Worm (Caenorhabditis elegans) whole organism, young adult: ENCODE data around the gene F58G11.4.

Source experiments
- F37B4.10 ChIP-seq: fragments of 200-800 bp; sonication (Bioruptor generic); IDR thresholded peaks from 2 replicates; pipeline ENCODE4 v1.3.6; 2022; ENCODE audit warnings: missing genetic modification characterization, missing compliant biosample characterization
- F49E8.2 ChIP-seq: sonication (generic microtip); optimal IDR thresholded peaks from 3 replicates; lab custom pipeline; 2017; ENCODE audit warnings: missing genetic modification characterization, mild to moderate bottlenecking, missing compliant biosample characterization, antibody characterized with exemption, moderate library complexity; ENCODE audit not compliant: insufficient read depth
- F52B5.7 ChIP-seq: sonication (generic microtip); optimal IDR thresholded peaks from 2 replicates; lab custom pipeline; 2016; ENCODE audit warnings: mild to moderate bottlenecking, missing genetic modification characterization, missing compliant biosample characterization
- aptf-2 ChIP-seq: fragments of 200-800 bp; sonication (Bioruptor generic); conservative IDR thresholded peaks from 2 replicates; pipeline ENCODE4 v1.3.6; 2022; ENCODE audit warnings: missing genetic modification reagents, missing genetic modification characterization, missing compliant biosample characterization
- aptf-3 ChIP-seq: fragments of 200-800 bp; sonication (Bioruptor generic); IDR thresholded peaks from 2 replicates; pipeline ENCODE4 v1.3.6; 2022; ENCODE audit warnings: missing genetic modification characterization, missing compliant biosample characterization
- ceh-27 ChIP-seq: fragments of 200-800 bp; sonication (Bioruptor generic); optimal IDR thresholded peaks from 2 replicates; lab custom pipeline; 2018; ENCODE audit warnings: mild to moderate bottlenecking, missing genetic modification characterization, moderate library complexity, missing compliant biosample characterization
- ceh-79 ChIP-seq: sonication (generic microtip); optimal IDR thresholded peaks from 2 replicates; lab custom pipeline; 2017; ENCODE audit warnings: mild to moderate bottlenecking, missing genetic modification characterization, missing compliant biosample characterization
- dox-1 ChIP-seq: fragments of 200-800 bp; sonication (Bioruptor generic); IDR thresholded peaks from 2 replicates; pipeline ENCODE4 v1.3.6; 2022; ENCODE audit warnings: missing genetic modification reagents, missing genetic modification characterization, missing compliant biosample characterization
- ekl-4 ChIP-seq: fragments of 200-800 bp; sonication (Bioruptor generic); IDR thresholded peaks from 2 replicates; pipeline ENCODE4 v1.3.6; 2022; ENCODE audit warnings: missing genetic modification reagents, missing genetic modification characterization, missing compliant biosample characterization
- lin-26 ChIP-seq: fragments of 200-800 bp; sonication (Bioruptor generic); IDR thresholded peaks from 2 replicates; pipeline ENCODE4 v1.3.6; 2022; ENCODE audit warnings: missing genetic modification reagents, missing genetic modification characterization, missing compliant biosample characterization
- madf-3 ChIP-seq: fragments of 200-800 bp; sonication (Bioruptor generic); IDR thresholded peaks from 2 replicates; pipeline ENCODE4 v1.3.6; 2022; ENCODE audit warnings: missing genetic modification reagents, missing genetic modification characterization, missing compliant biosample characterization
- mxl-1 ChIP-seq: sonication (generic microtip); optimal IDR thresholded peaks from 2 replicates; lab custom pipeline; 2016; ENCODE audit warnings: missing genetic modification characterization, missing compliant biosample characterization
- nfya-2 ChIP-seq: fragments of 200-800 bp; sonication (Bioruptor generic); IDR thresholded peaks from 2 replicates; pipeline ENCODE4 v1.3.6; 2022; ENCODE audit warnings: missing genetic modification reagents, missing genetic modification characterization, missing compliant biosample characterization
- snpc-1.1 ChIP-seq: sonication (generic microtip); optimal IDR thresholded peaks from 2 replicates; lab custom pipeline; 2017; ENCODE audit warnings: missing genetic modification characterization, mild to moderate bottlenecking, missing compliant biosample characterization, antibody characterized with exemption, moderate library complexity, missing genotype, missing genetic modification reagents; ENCODE audit not compliant: insufficient read depth
- somi-1 ChIP-seq: fragments of 200-800 bp; sonication (Bioruptor generic); optimal IDR thresholded peaks from 2 replicates; lab custom pipeline; 2018; ENCODE audit warnings: mild to moderate bottlenecking, missing genetic modification characterization, missing compliant biosample characterization
- sptf-2 ChIP-seq: fragments of 200-800 bp; sonication (Bioruptor generic); optimal IDR thresholded peaks from 2 replicates; lab custom pipeline; 2018; ENCODE audit warnings: mild to moderate bottlenecking, missing genetic modification characterization, missing compliant biosample characterization
- tbp1 ChIP-seq: fragments of 200-800 bp; sonication (Bioruptor generic); optimal IDR thresholded peaks from 2 replicates; lab custom pipeline; 2018; ENCODE audit warnings: mild to moderate bottlenecking, missing genetic modification characterization, missing compliant biosample characterization
- unc-62 ChIP-seq: fragments of 150-350 bp; optimal IDR thresholded peaks from 2 replicates; lab custom pipeline; 2014; ENCODE audit warnings: missing biosample characterization, missing genetic modification reagents, missing genetic modification characterization
- ztf-18 ChIP-seq: sonication (generic microtip); optimal IDR thresholded peaks from 2 replicates; lab custom pipeline; 2016; ENCODE audit warnings: missing genotype, mild to moderate bottlenecking, missing genetic modification characterization, missing compliant biosample characterization
- ztf-25 ChIP-seq: fragments of 200-800 bp; sonication (Bioruptor generic); IDR thresholded peaks from 2 replicates; pipeline ENCODE4 v1.3.6; 2022; ENCODE audit warnings: missing genetic modification reagents, missing genetic modification characterization, missing compliant biosample characterization
- ztf-26 ChIP-seq: sonication (generic microtip); optimal IDR thresholded peaks from 2 replicates; lab custom pipeline; 2017; ENCODE audit warnings: missing genetic modification characterization, missing compliant biosample characterization
- ztf-28 ChIP-seq: fragments of 200-800 bp; sonication (Bioruptor generic); IDR thresholded peaks from 2 replicates; pipeline ENCODE4 v1.3.6; 2022; ENCODE audit warnings: missing genetic modification reagents, missing genetic modification characterization, missing compliant biosample characterization

Gene F58G11.4

ce11 chrV:13724781-13725180 is 52.4 kb downstream of the F58G11.4 start, which contains the start of gene F35E12.2:
Gene F35E12.2, minus strand, starts transcription at chrV:13724881.
- TF ChIP-seq ceh-79 (tag; lab: Kevin White, UChicago) (no peak), F37B4.10 (GFP tag; lab: Robert Waterston, UW) (no peak), ztf-26 (tag; lab: Kevin White, UChicago) (no peak), unc-62 (no peak), ekl-4 (GFP tag; lab: Robert Waterston, UW) (no peak), mxl-1 (no peak), tbp1 (GFP tag; lab: Kevin White, UChicago) (no peak), ceh-27 (GFP tag; lab: Kevin White, UChicago) (no peak), nfya-2 (GFP tag; lab: Robert Waterston, UW) (no peak), ztf-28 (GFP tag; lab: Robert Waterston, UW) (no peak), lin-26 (no peak), sptf-2 (GFP tag; lab: Kevin White, UChicago) (no peak), F49E8.2 (tag; lab: Kevin White, UChicago) (no peak), madf-3 (GFP tag; lab: Robert Waterston, UW) (no peak), aptf-2 (GFP tag; lab: Robert Waterston, UW) (no peak), ztf-18 (no peak), dox-1 (GFP tag; lab: Robert Waterston, UW) (no peak)

- no peak for TF ChIP-seq F52B5.7 (tag; lab: Kevin White, UChicago)
- TF ChIP-seq snpc-1.1 (tag; lab: Kevin White, UChicago), result no peak
- no peak for TF ChIP-seq aptf-3 (GFP tag; lab: Robert Waterston, UW)
- no peak for TF ChIP-seq lin-26
- no peak for TF ChIP-seq somi-1 (GFP tag; lab: Kevin White, UChicago)
- TF ChIP-seq ztf-25 (GFP tag; lab: Robert Waterston, UW), result no peak
Observed at ce11 chrV:13725574-13725973, 53.2 kb downstream of the F58G11.4 start, which contains the start of gene fbxa-181. Gene fbxa-181, plus strand, starts transcription at chrV:13725874.
